Worm (Caenorhabditis elegans) whole organism, L2 larva: Measurements from ENCODE around the gene D2045.8.
"Not testable (repeated sequence)": the region's sequence is repeated elsewhere in the genome, so short reads cannot be mapped to it uniquely, and the experiment has no call there.

Source experiments
- C34F6.9 ChIP-seq: fragments of 150-350 bp; optimal IDR thresholded peaks from 2 replicates; lab custom pipeline; 2014; ENCODE audit warnings: missing biosample characterization, missing genetic modification characterization
- F13H6.1 ChIP-seq: sonication (generic microtip); optimal IDR thresholded peaks from 2 replicates; lab custom pipeline; 2016; ENCODE audit warnings: missing genetic modification characterization, missing compliant biosample characterization
- R02D3.7 ChIP-seq: fragments of 150-350 bp; optimal IDR thresholded peaks from 2 replicates; lab custom pipeline; 2014; ENCODE audit warnings: missing biosample characterization, missing genetic modification characterization
- Y55F3AM.14 ChIP-seq: fragments of 200-800 bp; sonication (Bioruptor generic); optimal IDR thresholded peaks from 2 replicates; lab custom pipeline; 2018; ENCODE audit warnings: mild to moderate bottlenecking, missing genetic modification characterization, missing compliant biosample characterization
- alr-1 ChIP-seq: fragments of 150-350 bp; optimal IDR thresholded peaks from 2 replicates; lab custom pipeline; 2014; ENCODE audit warnings: missing biosample characterization, missing genetic modification characterization
- aly-2 ChIP-seq: fragments of 150-350 bp; optimal IDR thresholded peaks from 2 replicates; lab custom pipeline; 2014; ENCODE audit warnings: missing biosample characterization, missing genetic modification characterization
- blmp-1 ChIP-seq: sonication (generic microtip); optimal IDR thresholded peaks from 2 replicates; lab custom pipeline; 2017; ENCODE audit warnings: missing genetic modification characterization, mild to moderate bottlenecking, missing compliant biosample characterization, antibody characterized with exemption, moderate library complexity; ENCODE audit not compliant: insufficient read depth
- crh-2 ChIP-seq: sonication (generic microtip); optimal IDR thresholded peaks from 2 replicates; lab custom pipeline; 2017; ENCODE audit warnings: missing biosample characterization, missing genetic modification characterization
- dmd-4 ChIP-seq: sonication (generic microtip); optimal IDR thresholded peaks from 2 replicates; lab custom pipeline; 2017; ENCODE audit warnings: missing biosample characterization, missing genetic modification characterization
- elt-1 ChIP-seq: fragments of 150-350 bp; optimal IDR thresholded peaks from 2 replicates; lab custom pipeline; 2014; ENCODE audit warnings: missing biosample characterization, missing genetic modification characterization
- elt-3 ChIP-seq: sonication (generic microtip); optimal IDR thresholded peaks from 2 replicates; lab custom pipeline; 2017; ENCODE audit warnings: missing biosample characterization, missing genetic modification characterization
- fos-1 ChIP-seq: fragments of 150-350 bp; optimal IDR thresholded peaks from 2 replicates; lab custom pipeline; 2014; ENCODE audit warnings: missing biosample characterization, missing genetic modification characterization
- gmeb-1 ChIP-seq: fragments of 150-350 bp; optimal IDR thresholded peaks from 2 replicates; lab custom pipeline; 2014; ENCODE audit warnings: missing biosample characterization, missing genetic modification characterization
- lin-13 ChIP-seq: fragments of 150-350 bp; optimal IDR thresholded peaks from 2 replicates; lab custom pipeline; 2014; ENCODE audit warnings: missing biosample characterization, missing genetic modification reagents, missing genetic modification characterization
- lin-39 ChIP-seq: fragments of 150-350 bp; optimal IDR thresholded peaks from 2 replicates; lab custom pipeline; 2014; ENCODE audit warnings: missing biosample characterization, missing genetic modification reagents, missing genetic modification characterization
- lsy-2 ChIP-seq, 2 experiments: fragments of 150-350 bp in 1 of 2; sonication (generic microtip) in 1 of 2; optimal IDR thresholded peaks; 2 replicates each; lab custom pipeline; 2014 to 2017; ENCODE audit warnings: missing biosample characterization in 2 of 2, missing genetic modification characterization in 2 of 2
- mab-5 ChIP-seq: fragments of 150-350 bp; optimal IDR thresholded peaks from 2 replicates; lab custom pipeline; 2014; ENCODE audit warnings: missing biosample characterization, missing genetic modification characterization
- mbf-1 ChIP-seq: sonication (generic microtip); optimal IDR thresholded peaks from 2 replicates; lab custom pipeline; 2017; ENCODE audit warnings: missing biosample characterization, missing genetic modification characterization
- mdl-1 ChIP-seq, 2 experiments: fragments of 150-350 bp in 1 of 2; sonication (generic microtip) in 1 of 2; optimal IDR thresholded peaks; 2 replicates each; lab custom pipeline; 2017; ENCODE audit warnings: missing biosample characterization in 2 of 2, missing genetic modification characterization in 2 of 2
- nhr-10 ChIP-seq: sonication (generic microtip); optimal IDR thresholded peaks from 2 replicates; lab custom pipeline; 2017; ENCODE audit warnings: missing biosample characterization, missing genetic modification characterization
- nhr-11 ChIP-seq: fragments of 150-350 bp; optimal IDR thresholded peaks from 2 replicates; lab custom pipeline; 2014; ENCODE audit warnings: missing biosample characterization, missing genetic modification characterization
- nhr-12 ChIP-seq: fragments of 150-350 bp; optimal IDR thresholded peaks from 2 replicates; lab custom pipeline; 2014; ENCODE audit warnings: missing biosample characterization, missing genetic modification characterization
- nhr-129 ChIP-seq: fragments of 150-350 bp; optimal IDR thresholded peaks from 2 replicates; lab custom pipeline; 2014; ENCODE audit warnings: missing biosample characterization, missing genetic modification characterization
- nhr-21 ChIP-seq: fragments of 150-350 bp; optimal IDR thresholded peaks from 2 replicates; lab custom pipeline; 2014; ENCODE audit warnings: missing biosample characterization, missing genetic modification characterization
- nhr-25 ChIP-seq: fragments of 150-350 bp; sonication (generic microtip); optimal IDR thresholded peaks from 3 replicates; lab custom pipeline; 2014; ENCODE audit warnings: missing biosample characterization, missing genetic modification characterization
- nhr-77 ChIP-seq: fragments of 150-350 bp; optimal IDR thresholded peaks from 2 replicates; lab custom pipeline; 2014; ENCODE audit warnings: missing biosample characterization, missing genetic modification characterization
- skn-1 ChIP-seq: sonication (generic microtip); optimal IDR thresholded peaks from 2 replicates; lab custom pipeline; 2017; ENCODE audit warnings: missing biosample characterization, missing genetic modification characterization
- sma-3 ChIP-seq: sonication (generic microtip); optimal IDR thresholded peaks from 2 replicates; lab custom pipeline; 2016; ENCODE audit warnings: missing genetic modification reagents, missing genetic modification characterization, missing compliant biosample characterization
- snpc-4 ChIP-seq: fragments of 150-350 bp; optimal IDR thresholded peaks from 2 replicates; lab custom pipeline; 2014; ENCODE audit warnings: missing biosample characterization, missing genetic modification characterization
- unc-39 ChIP-seq: fragments of 150-350 bp; optimal IDR thresholded peaks from 2 replicates; lab custom pipeline; 2014; ENCODE audit warnings: missing biosample characterization, missing genetic modification characterization
- unc-55 ChIP-seq: fragments of 150-350 bp; sonication (generic microtip); optimal IDR thresholded peaks from 3 replicates; lab custom pipeline; 2014; ENCODE audit warnings: missing biosample characterization, missing genetic modification reagents, missing genetic modification characterization
- unc-62 ChIP-seq: fragments of 150-350 bp; optimal IDR thresholded peaks from 2 replicates; lab custom pipeline; 2014; ENCODE audit warnings: missing biosample characterization, missing genetic modification reagents, missing genetic modification characterization
- zag-1 ChIP-seq: fragments of 150-350 bp; optimal IDR thresholded peaks from 2 replicates; lab custom pipeline; 2014; ENCODE audit warnings: missing biosample characterization, missing genetic modification characterization
- ztf-1 ChIP-seq: fragments of 200-800 bp; sonication (Bioruptor generic); conservative IDR thresholded peaks from 2 replicates; pipeline ENCODE4 v1.3.6; 2022; ENCODE audit warnings: missing genetic modification characterization, missing compliant biosample characterization
- ztf-4 ChIP-seq: fragments of 150-350 bp; optimal IDR thresholded peaks from 2 replicates; lab custom pipeline; 2014; ENCODE audit warnings: missing biosample characterization, missing genetic modification characterization

The D2045.8 gene

DNA sequence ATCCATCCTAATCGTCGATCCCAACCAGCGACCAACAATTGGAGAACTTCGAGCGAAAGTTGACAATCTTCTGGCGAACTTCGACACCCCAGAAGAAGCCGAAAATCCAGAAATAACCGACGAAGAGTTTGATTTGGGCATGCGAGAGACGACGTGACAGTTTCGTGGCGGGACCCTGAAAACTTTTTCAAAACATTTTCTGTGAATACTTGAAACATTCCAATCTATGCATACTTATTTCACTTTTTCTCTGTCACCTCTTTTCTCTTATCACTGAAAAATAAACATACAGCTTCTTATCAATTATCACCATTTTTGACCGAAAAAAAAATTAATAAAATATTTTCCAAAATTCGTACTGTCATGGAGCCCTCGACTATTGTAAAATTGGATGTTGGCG is at the start of gene D2045.8:
TSS of gene D2045.8 (plus strand) at position 301 of the 400 bp plus-strand sequence.
- TF ChIP-seq unc-62 (GFP tag; lab: Kevin White, UChicago) (no peak), lin-13 (GFP tag; lab: Kevin White, UChicago) (no peak), mbf-1 (tag; lab: Kevin White, UChicago) (no peak), fos-1 (tag; lab: Kevin White, UChicago) (no peak), skn-1 (tag; lab: Kevin White, UChicago) (peak; percentile 36), dmd-4 (no peak)

DNA sequence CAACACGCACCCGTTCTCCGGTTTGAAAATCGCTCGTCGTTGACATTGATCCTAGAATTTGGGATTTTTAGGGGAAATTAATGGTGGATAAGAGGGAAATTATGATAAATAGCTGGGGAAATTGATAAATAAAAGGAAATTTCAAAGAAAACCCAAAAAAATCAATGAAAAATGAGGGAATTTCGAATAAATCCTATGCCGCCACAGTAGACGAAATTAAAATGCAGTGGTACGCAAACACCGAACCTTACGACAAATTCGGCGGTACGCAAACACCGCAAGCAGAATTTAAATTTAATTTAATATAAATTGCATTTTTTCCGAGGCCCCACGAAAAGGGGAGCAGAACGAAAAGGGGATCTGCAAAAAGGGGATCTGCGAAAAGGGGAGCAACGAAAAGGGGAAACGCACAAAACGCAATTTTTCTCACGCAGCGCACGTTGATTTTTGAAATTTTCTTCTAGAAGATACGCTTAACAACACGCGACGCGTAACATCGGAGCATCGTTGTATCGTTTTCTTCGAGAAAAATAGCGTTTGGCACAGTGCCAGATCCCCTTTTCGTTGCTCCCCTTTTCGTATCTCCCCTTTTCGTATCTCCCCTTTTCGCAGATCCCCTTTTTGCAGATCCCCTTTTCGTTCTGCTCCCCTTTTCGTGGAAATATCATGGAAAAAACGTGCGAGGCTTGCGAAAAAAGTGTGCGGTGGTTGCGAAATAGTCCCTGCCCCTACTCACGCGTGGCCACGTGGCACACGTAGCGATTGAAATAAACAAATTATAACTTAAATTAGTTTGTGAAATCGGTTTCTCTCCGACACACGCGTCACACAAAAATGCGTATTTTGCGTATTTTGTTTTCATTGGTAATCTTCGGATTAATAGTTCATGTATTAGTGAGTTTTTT is 45.9 kb upstream of the D2045.8 start, which contains the start of the genes smrd-1 and enu-3.1:
TSS of gene smrd-1 (minus strand) at position 51 of the 905 bp plus-strand sequence.
TSS of gene enu-3.1 (plus strand) at position 339 of the 905 bp plus-strand sequence.
- TF ChIP-seq unc-55 (GFP tag; lab: Kevin White, UChicago), result peak; percentile 63
- TF ChIP-seq F13H6.1 (tag; lab: Kevin White, UChicago), result peak; percentile 50
- peak; percentile 31 for TF ChIP-seq sma-3 (GFP tag; lab: Kevin White, UChicago)
- peak; percentile 39 for TF ChIP-seq mab-5 (tag; lab: Kevin White, UChicago)
- TF ChIP-seq lsy-2 (tag; optimal IDR thresholded peaks at IDR 0.05; lab: Kevin White, UChicago), result peak; percentile 69 to 75
- peak; percentile 76 for TF ChIP-seq lin-13 (GFP tag; lab: Kevin White, UChicago)
- TF ChIP-seq C34F6.9 (tag; lab: Kevin White, UChicago), result peak; percentile 78
- TF ChIP-seq gmeb-1 (tag; lab: Kevin White, UChicago), result peak; percentile 60
- TF ChIP-seq crh-2 (tag; lab: Kevin White, UChicago), result peak; percentile 44

DNA sequence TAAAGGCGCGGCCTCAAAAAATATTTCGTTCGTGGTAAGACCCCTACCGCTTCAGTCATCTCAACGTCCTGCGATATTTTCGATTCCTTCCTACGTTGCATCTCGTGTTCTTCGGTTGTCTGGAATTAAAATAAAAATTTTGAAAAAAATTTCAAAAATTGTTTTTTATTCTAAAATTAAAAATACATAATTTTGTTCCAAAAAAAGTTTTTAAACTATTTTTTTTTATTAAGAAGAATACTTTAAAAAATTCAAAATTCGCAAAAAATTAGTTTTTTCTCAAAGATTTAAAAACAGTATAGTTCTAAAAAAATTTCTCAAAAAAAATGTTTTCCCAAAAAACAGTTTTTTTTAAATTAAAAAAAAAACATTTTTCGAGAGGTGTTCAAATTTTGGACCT is 43.3 kb upstream of the D2045.8 start, which contains the start of gene H04D03.6:
TSS of gene H04D03.6 (minus strand) at position 101 of the 400 bp plus-strand sequence.
- TF ChIP-seq mab-5 (tag; lab: Kevin White, UChicago); ztf-4 (tag; lab: Kevin White, UChicago); nhr-21: not testable (repeated sequence)

DNA sequence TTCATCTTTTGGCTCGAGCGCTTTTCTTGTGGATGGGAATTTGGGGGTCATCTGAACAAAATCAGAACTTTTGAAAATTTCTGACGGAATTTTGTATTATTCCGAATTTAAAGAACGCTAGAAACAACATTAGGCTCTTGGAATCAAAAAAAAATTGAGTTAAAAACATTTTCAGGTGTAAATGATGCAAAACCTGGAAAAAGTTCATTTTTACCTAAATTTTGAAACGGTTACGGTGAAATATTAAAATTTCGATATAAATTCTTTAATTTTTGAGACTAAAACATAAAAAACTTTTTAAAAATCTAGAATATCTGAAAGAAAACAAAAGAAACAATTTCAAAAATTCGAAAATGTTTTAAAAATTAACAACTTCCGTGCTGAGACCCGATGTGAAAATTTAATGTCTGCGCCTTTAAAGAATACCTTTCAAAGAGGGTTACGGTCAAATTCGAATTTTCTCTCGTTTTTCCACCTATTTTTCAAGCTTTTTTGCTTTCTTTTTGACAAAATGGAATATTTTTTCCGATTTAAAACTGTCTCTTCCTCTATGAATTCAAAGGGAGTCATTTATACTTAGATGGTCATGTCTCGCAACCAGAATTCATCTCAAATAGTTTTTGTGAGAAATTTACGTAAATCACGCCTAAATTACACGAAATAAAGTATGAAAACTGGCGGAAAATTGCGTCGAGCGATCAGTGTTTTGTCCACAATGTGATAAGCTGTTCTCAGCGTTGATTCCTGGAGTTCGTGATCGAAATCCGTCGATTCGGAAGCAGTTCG is 39.5 kb upstream of the D2045.8 start, which contains the start of the genes H04D03.2 and ecps-2:
TSS of gene H04D03.2 (minus strand) at position 51 of the 786 bp plus-strand sequence.
TSS of gene ecps-2 (plus strand) at position 736 of the 786 bp plus-strand sequence.
- no peak for TF ChIP-seq nhr-11 (tag; lab: Kevin White, UChicago)
- no peak for TF ChIP-seq unc-55 (GFP tag; lab: Kevin White, UChicago)
- no peak for TF ChIP-seq dmd-4
- no peak for TF ChIP-seq elt-3 (tag; lab: Kevin White, UChicago)
- no peak for TF ChIP-seq ztf-4 (tag; lab: Kevin White, UChicago)
- TF ChIP-seq lin-39 (tag; lab: Kevin White, UChicago), result no peak
- TF ChIP-seq F13H6.1 (tag; lab: Kevin White, UChicago), result no peak
- no peak for TF ChIP-seq ztf-1 (GFP tag; lab: Robert Waterston, UW)
- no peak for TF ChIP-seq zag-1 (tag; lab: Kevin White, UChicago)
- TF ChIP-seq nhr-77 (tag; lab: Kevin White, UChicago), result no peak
- TF ChIP-seq nhr-129 (tag; lab: Kevin White, UChicago), result no peak
- no peak for TF ChIP-seq nhr-10 (tag; lab: Kevin White, UChicago)
- TF ChIP-seq nhr-21, result no peak
- TF ChIP-seq aly-2 (tag; lab: Kevin White, UChicago), result no peak
- no peak for TF ChIP-seq sma-3 (GFP tag; lab: Kevin White, UChicago)
- TF ChIP-seq lin-13 (GFP tag; lab: Kevin White, UChicago), result no peak
- no peak for TF ChIP-seq nhr-12 (tag; lab: Kevin White, UChicago)
- no peak for TF ChIP-seq blmp-1 (tag; lab: Kevin White, UChicago)
- no peak for TF ChIP-seq Y55F3AM.14 (GFP tag; lab: Kevin White, UChicago)
- TF ChIP-seq alr-1 (tag; lab: Kevin White, UChicago), result no peak

DNA sequence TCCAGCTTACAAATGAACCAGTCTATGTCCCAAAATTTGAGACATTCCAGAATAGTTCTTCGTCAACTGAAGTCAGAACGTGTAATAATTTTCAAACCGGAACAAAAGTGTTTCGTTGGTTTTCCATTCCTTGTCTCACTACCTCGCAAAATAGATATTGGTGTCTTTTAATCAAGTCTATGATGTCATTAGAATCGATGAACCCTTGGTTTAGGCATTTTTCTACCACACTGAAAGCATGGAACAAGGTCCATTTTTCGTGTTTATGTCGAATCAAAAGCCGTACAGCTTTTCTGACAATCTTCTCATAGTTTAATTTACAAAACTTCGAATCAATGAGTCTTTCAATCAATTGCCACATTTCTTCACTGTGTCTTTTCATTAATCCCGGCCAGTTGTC is 35.4 kb upstream of the D2045.8 start, which contains the start of gene H04D03.7:
TSS of gene H04D03.7 (minus strand) at position 101 of the 400 bp plus-strand sequence.
- TF ChIP-seq unc-55 (GFP tag; lab: Kevin White, UChicago) (no peak), dmd-4 (no peak), mbf-1 (tag; lab: Kevin White, UChicago) (no peak), zag-1 (tag; lab: Kevin White, UChicago) (no peak), Y55F3AM.14 (GFP tag; lab: Kevin White, UChicago) (no peak), blmp-1 (tag; lab: Kevin White, UChicago) (no peak), sma-3 (GFP tag; lab: Kevin White, UChicago) (no peak), fos-1 (tag; lab: Kevin White, UChicago) (no peak), mdl-1 (tag; optimal IDR thresholded peaks at IDR 0.05; lab: Kevin White, UChicago) (no peak), nhr-25 (tag; lab: Kevin White, UChicago) (no peak), unc-39 (no peak), skn-1 (tag; lab: Kevin White, UChicago) (no peak), F13H6.1 (tag; lab: Kevin White, UChicago) (no peak), nhr-77 (tag; lab: Kevin White, UChicago) (no peak), snpc-4 (tag; lab: Kevin White, UChicago) (no peak), nhr-11 (tag; lab: Kevin White, UChicago) (no peak), nhr-21 (no peak), elt-1 (tag; lab: Kevin White, UChicago) (no peak), R02D3.7 (tag; lab: Kevin White, UChicago) (no peak)
